Worm (Caenorhabditis elegans) whole organism, L1 larva: ENCODE results near the gene gmap-3.

Experiments used
- C04F5.9 ChIP-seq: sonication (generic microtip); optimal IDR thresholded peaks from 2 replicates; lab custom pipeline; 2016; ENCODE audit warnings: missing genetic modification characterization, missing compliant biosample characterization
- alr-1 ChIP-seq: fragments of 200-800 bp; sonication (Bioruptor generic); optimal IDR thresholded peaks from 2 replicates; lab custom pipeline; 2018; ENCODE audit warnings: borderline replicate concordance, mild to moderate bottlenecking, missing genetic modification characterization, missing compliant biosample characterization
- efl-3 ChIP-seq: fragments of 200-800 bp; sonication (Bioruptor generic); optimal IDR thresholded peaks from 2 replicates; lab custom pipeline; 2018; ENCODE audit warnings: mild to moderate bottlenecking, missing genetic modification characterization, missing compliant biosample characterization
- nhr-12 ChIP-seq: sonication (generic microtip); optimal IDR thresholded peaks from 2 replicates; lab custom pipeline; 2017; ENCODE audit warnings: missing biosample characterization, missing genetic modification characterization
- nhr-76 ChIP-seq: sonication (generic microtip); optimal IDR thresholded peaks from 2 replicates; lab custom pipeline; 2017; ENCODE audit warnings: missing biosample characterization, missing genetic modification characterization
- snpc-4 ChIP-seq: fragments of 150-350 bp; optimal IDR thresholded peaks from 2 replicates; lab custom pipeline; 2014; ENCODE audit warnings: missing biosample characterization, missing genetic modification characterization
- zag-1 ChIP-seq: fragments of 150-350 bp; optimal IDR thresholded peaks from 2 replicates; lab custom pipeline; 2014; ENCODE audit warnings: missing biosample characterization, missing genetic modification characterization
- ztf-4 ChIP-seq: fragments of 150-350 bp; optimal IDR thresholded peaks from 2 replicates; lab custom pipeline; 2014; ENCODE audit warnings: missing biosample characterization, missing genetic modification characterization

DNA sequence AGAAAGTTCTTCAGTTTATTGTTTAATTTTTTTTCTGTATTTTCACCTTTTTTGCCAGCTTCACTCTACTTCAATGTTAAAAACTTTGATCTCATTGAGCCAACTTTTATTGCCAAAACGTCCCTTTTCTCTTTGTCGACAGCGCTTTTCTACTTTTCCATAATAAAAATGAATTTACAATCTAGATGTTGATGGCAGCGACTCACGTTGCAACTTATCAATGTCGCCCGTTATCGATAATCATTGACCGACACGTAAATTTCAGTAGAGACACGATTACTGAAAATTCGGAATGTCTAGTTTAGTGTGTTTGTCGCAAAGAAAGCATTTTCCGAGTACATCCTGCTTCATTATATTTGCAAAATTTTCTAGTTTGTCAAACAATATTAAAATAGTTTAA, 39.0 kb upstream of the gmap-3 start:
- TF ChIP-seq efl-3 (GFP tag; lab: Kevin White, UChicago): no peak
- TF ChIP-seq nhr-12 (tag; lab: Kevin White, UChicago): no peak
- no peak for TF ChIP-seq ztf-4
- no peak for TF ChIP-seq C04F5.9 (tag; lab: Kevin White, UChicago)
- TF ChIP-seq nhr-76 (tag; lab: Kevin White, UChicago): no peak
- TF ChIP-seq snpc-4 (tag; lab: Kevin White, UChicago): no peak
- no peak for TF ChIP-seq zag-1
- TF ChIP-seq alr-1 (tag; lab: Kevin White, UChicago): no peak
